Worm (Caenorhabditis elegans) whole organism, L2 larva: ENCODE data around the gene F10B5.3.

Source experiments
- C34F6.9 ChIP-seq: fragments of 150-350 bp; optimal IDR thresholded peaks from 2 replicates; lab custom pipeline; 2014; ENCODE audit warnings: missing biosample characterization, missing genetic modification characterization
- F13H6.1 ChIP-seq: sonication (generic microtip); optimal IDR thresholded peaks from 2 replicates; lab custom pipeline; 2016; ENCODE audit warnings: missing genetic modification characterization, missing compliant biosample characterization
- R02D3.7 ChIP-seq: fragments of 150-350 bp; optimal IDR thresholded peaks from 2 replicates; lab custom pipeline; 2014; ENCODE audit warnings: missing biosample characterization, missing genetic modification characterization
- ama-1 ChIP-seq: fragments of 150-350 bp; optimal IDR thresholded peaks from 2 replicates; lab custom pipeline; 2018; ENCODE audit warnings: inconsistent platforms
- blmp-1 ChIP-seq: sonication (generic microtip); optimal IDR thresholded peaks from 2 replicates; lab custom pipeline; 2017; ENCODE audit warnings: missing genetic modification characterization, mild to moderate bottlenecking, missing compliant biosample characterization, antibody characterized with exemption, moderate library complexity; ENCODE audit not compliant: insufficient read depth
- ceh-16 ChIP-seq: fragments of 150-350 bp; optimal IDR thresholded peaks from 2 replicates; lab custom pipeline; 2014; ENCODE audit warnings: missing biosample characterization, missing genetic modification characterization
- ceh-82 ChIP-seq: fragments of 150-350 bp; optimal IDR thresholded peaks from 2 replicates; lab custom pipeline; 2014; ENCODE audit warnings: missing biosample characterization, missing genetic modification characterization
- crh-2 ChIP-seq: sonication (generic microtip); optimal IDR thresholded peaks from 2 replicates; lab custom pipeline; 2017; ENCODE audit warnings: missing biosample characterization, missing genetic modification characterization
- elt-1 ChIP-seq: fragments of 150-350 bp; optimal IDR thresholded peaks from 2 replicates; lab custom pipeline; 2014; ENCODE audit warnings: missing biosample characterization, missing genetic modification characterization
- fos-1 ChIP-seq: fragments of 150-350 bp; optimal IDR thresholded peaks from 2 replicates; lab custom pipeline; 2014; ENCODE audit warnings: missing biosample characterization, missing genetic modification characterization
- gmeb-1 ChIP-seq: fragments of 150-350 bp; optimal IDR thresholded peaks from 2 replicates; lab custom pipeline; 2014; ENCODE audit warnings: missing biosample characterization, missing genetic modification characterization
- lin-11 ChIP-seq: fragments of 150-350 bp; sonication (generic microtip); optimal IDR thresholded peaks from 2 replicates; lab custom pipeline; 2014; ENCODE audit warnings: missing biosample characterization, missing genetic modification characterization, inconsistent platforms, mixed read lengths
- lsy-2 ChIP-seq, 2 experiments: fragments of 150-350 bp in 1 of 2; sonication (generic microtip) in 1 of 2; optimal IDR thresholded peaks; 2 replicates each; lab custom pipeline; 2014 to 2017; ENCODE audit warnings: missing biosample characterization in 2 of 2, missing genetic modification characterization in 2 of 2
- mab-5 ChIP-seq: fragments of 150-350 bp; optimal IDR thresholded peaks from 2 replicates; lab custom pipeline; 2014; ENCODE audit warnings: missing biosample characterization, missing genetic modification characterization
- nhr-12 ChIP-seq: fragments of 150-350 bp; optimal IDR thresholded peaks from 2 replicates; lab custom pipeline; 2014; ENCODE audit warnings: missing biosample characterization, missing genetic modification characterization
- nhr-129 ChIP-seq: fragments of 150-350 bp; optimal IDR thresholded peaks from 2 replicates; lab custom pipeline; 2014; ENCODE audit warnings: missing biosample characterization, missing genetic modification characterization
- nhr-21 ChIP-seq: fragments of 150-350 bp; optimal IDR thresholded peaks from 2 replicates; lab custom pipeline; 2014; ENCODE audit warnings: missing biosample characterization, missing genetic modification characterization
- nhr-23 ChIP-seq: fragments of 150-350 bp; optimal IDR thresholded peaks from 2 replicates; lab custom pipeline; 2014; ENCODE audit warnings: missing biosample characterization, missing genetic modification reagents, missing genetic modification characterization
- nhr-237 ChIP-seq: fragments of 150-350 bp; optimal IDR thresholded peaks from 2 replicates; lab custom pipeline; 2014; ENCODE audit warnings: missing biosample characterization, missing genetic modification characterization
- nhr-25 ChIP-seq: fragments of 150-350 bp; sonication (generic microtip); optimal IDR thresholded peaks from 3 replicates; lab custom pipeline; 2014; ENCODE audit warnings: missing biosample characterization, missing genetic modification characterization
- peb-1 ChIP-seq: fragments of 150-350 bp; optimal IDR thresholded peaks from 2 replicates; lab custom pipeline; 2014; ENCODE audit warnings: missing biosample characterization, missing genetic modification characterization
- skn-1 ChIP-seq: sonication (generic microtip); optimal IDR thresholded peaks from 2 replicates; lab custom pipeline; 2017; ENCODE audit warnings: missing biosample characterization, missing genetic modification characterization
- sma-3 ChIP-seq: sonication (generic microtip); optimal IDR thresholded peaks from 2 replicates; lab custom pipeline; 2016; ENCODE audit warnings: missing genetic modification reagents, missing genetic modification characterization, missing compliant biosample characterization
- sma-9 ChIP-seq, 2 experiments: fragments of 150-350 bp in 1 of 2; sonication (generic microtip) in 1 of 2; optimal IDR thresholded peaks; 2 replicates each; lab custom pipeline; 2014 to 2016; ENCODE audit warnings: missing genetic modification characterization in 2 of 2, mild to moderate bottlenecking in 1 of 2, missing biosample characterization in 1 of 2, missing compliant biosample characterization in 1 of 2, missing genetic modification reagents in 1 of 2, moderate library complexity in 1 of 2
- unc-62 ChIP-seq: fragments of 150-350 bp; optimal IDR thresholded peaks from 2 replicates; lab custom pipeline; 2014; ENCODE audit warnings: missing biosample characterization, missing genetic modification reagents, missing genetic modification characterization
- zag-1 ChIP-seq: fragments of 150-350 bp; optimal IDR thresholded peaks from 2 replicates; lab custom pipeline; 2014; ENCODE audit warnings: missing biosample characterization, missing genetic modification characterization
- ztf-1 ChIP-seq: fragments of 200-800 bp; sonication (Bioruptor generic); conservative IDR thresholded peaks from 2 replicates; pipeline ENCODE4 v1.3.6; 2022; ENCODE audit warnings: missing genetic modification characterization, missing compliant biosample characterization

Gene F10B5.3

DNA sequence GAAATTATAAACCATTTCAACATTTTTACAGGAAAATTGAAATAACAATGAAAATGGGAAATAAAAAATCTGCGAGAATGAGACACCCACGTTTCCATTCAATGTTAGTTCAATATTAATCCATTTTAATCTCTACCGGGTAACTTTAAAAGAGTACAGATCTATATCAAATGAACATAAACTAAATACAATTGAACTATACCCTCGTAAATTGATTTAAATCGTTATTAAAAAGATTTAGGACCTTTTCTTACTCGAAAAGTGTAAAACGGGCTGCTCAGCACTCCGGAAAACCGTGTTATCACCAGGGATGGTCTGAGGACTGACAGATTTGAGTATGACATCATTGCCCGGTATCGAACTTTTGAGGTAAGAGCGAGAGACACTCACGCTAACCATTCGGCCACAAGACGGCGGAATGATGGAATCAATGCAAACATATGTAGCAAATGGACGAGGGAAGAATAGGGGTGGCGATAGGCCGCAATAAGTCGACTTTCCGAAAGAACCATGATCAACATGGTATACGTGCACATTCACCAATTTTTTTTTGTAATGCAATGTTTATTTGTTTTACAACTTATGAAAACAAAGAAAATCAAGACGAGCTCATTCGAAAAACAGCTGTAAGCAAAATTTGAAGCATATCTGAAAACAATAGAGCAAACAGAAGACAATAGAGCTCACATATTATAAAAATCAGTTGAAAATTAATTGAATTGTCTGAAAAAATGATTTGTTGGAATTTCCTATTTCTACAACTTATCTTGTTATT, 42.7 kb downstream of the F10B5.3 start, which contains the start of the genes chst-1 and C41C4.9 (continued):
- no peak for TF ChIP-seq unc-62 (GFP tag; lab: Kevin White, UChicago)
- TF ChIP-seq, all 48 proteins: peak for 19

DNA sequence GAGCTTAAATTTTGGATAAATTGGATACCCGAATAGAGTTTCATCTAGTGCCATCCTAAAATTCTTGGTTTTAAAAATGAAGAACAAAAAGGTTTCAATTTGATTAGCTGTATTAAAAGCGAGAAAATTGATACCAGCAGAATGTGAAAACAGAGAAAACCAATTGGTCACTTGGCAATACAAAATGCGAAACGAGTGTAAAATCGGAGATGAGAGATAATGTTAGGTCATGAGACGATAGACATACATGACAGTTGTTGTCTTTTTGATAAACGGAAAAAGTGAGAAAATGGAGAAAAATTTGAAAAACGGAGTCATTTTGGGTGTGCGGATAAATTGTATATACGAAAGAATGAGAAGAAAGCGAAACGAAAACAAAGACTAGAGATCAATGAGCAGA, 44.8 kb downstream of the F10B5.3 start, which contains the start of gene sfxn-5:
sfxn-5 (minus strand) TSS at position 55 of the 400 bp plus-strand sequence.
- peak; percentile 33 for TF ChIP-seq F13H6.1 (tag; lab: Kevin White, UChicago)
- peak; percentile 34 for TF ChIP-seq sma-9 (GFP tag; optimal IDR thresholded peaks at IDR 0.05; lab: Kevin White, UChicago)
- TF ChIP-seq sma-9 (tag; optimal IDR thresholded peaks at IDR 0.05; lab: Kevin White, UChicago): no peak
- peak; percentile 10 for TF ChIP-seq crh-2 (tag; lab: Kevin White, UChicago)
- peak; percentile 42 for TF ChIP-seq blmp-1
- no peak for TF ChIP-seq ama-1
- no peak for TF ChIP-seq nhr-23 (tag; lab: Kevin White, UChicago)
- peak; percentile 40 for TF ChIP-seq nhr-129 (tag; lab: Kevin White, UChicago)
- peak; percentile 4 for TF ChIP-seq skn-1 (tag; lab: Kevin White, UChicago)
- peak; percentile 74 for TF ChIP-seq fos-1 (tag; lab: Kevin White, UChicago)
- TF ChIP-seq ceh-82 (tag; lab: Kevin White, UChicago): no peak
- no peak for TF ChIP-seq elt-1 (tag; lab: Kevin White, UChicago)
- no peak for TF ChIP-seq ceh-16 (tag; lab: Kevin White, UChicago)
- peak in 1 of 2 experiments; percentile 45 for TF ChIP-seq lsy-2 (tag; optimal IDR thresholded peaks at IDR 0.05; lab: Kevin White, UChicago)
- peak; percentile 38 for TF ChIP-seq C34F6.9 (tag; lab: Kevin White, UChicago)

DNA sequence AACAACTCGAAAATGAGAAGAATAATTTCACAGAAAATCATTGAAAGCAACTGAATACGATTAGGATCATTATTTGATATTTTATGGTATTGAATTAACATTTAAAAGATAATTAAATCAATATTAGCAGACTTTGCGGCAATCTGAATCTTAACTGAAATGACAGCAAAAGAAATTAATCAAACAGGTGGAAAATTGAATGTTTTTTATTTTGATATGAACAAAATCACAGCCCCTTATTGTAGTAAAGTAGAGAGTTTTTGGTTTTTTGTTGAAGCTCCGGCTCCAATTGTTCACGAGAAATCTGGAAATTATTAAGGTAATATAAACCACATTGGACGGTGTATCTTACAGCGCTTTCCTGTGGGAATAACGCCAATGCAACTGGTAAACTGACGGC, 47.8 kb downstream of the F10B5.3 start, which contains the start of gene sre-2:
sre-2 (minus strand) TSS at position 101 of the 400 bp plus-strand sequence.
- no peak for TF ChIP-seq C34F6.9 (tag; lab: Kevin White, UChicago)
- no peak for TF ChIP-seq nhr-21 (tag; lab: Kevin White, UChicago)
- TF ChIP-seq mab-5: no peak
- TF ChIP-seq F13H6.1 (tag; lab: Kevin White, UChicago): no peak
- TF ChIP-seq skn-1 (tag; lab: Kevin White, UChicago): no peak
- TF ChIP-seq gmeb-1 (tag; lab: Kevin White, UChicago): no peak
- no peak for TF ChIP-seq nhr-23 (tag; lab: Kevin White, UChicago)
- no peak for TF ChIP-seq nhr-12 (tag; lab: Kevin White, UChicago)
- no peak for TF ChIP-seq unc-62 (GFP tag; lab: Kevin White, UChicago)
- no peak for TF ChIP-seq nhr-237 (tag; lab: Kevin White, UChicago)
- no peak for TF ChIP-seq zag-1 (tag; lab: Kevin White, UChicago)
- no peak for TF ChIP-seq sma-3
- no peak for TF ChIP-seq nhr-25 (tag; lab: Kevin White, UChicago)
- TF ChIP-seq ztf-1 (GFP tag; lab: Robert Waterston, UW): no peak
- TF ChIP-seq R02D3.7: no peak
- TF ChIP-seq ama-1: no peak

DNA sequence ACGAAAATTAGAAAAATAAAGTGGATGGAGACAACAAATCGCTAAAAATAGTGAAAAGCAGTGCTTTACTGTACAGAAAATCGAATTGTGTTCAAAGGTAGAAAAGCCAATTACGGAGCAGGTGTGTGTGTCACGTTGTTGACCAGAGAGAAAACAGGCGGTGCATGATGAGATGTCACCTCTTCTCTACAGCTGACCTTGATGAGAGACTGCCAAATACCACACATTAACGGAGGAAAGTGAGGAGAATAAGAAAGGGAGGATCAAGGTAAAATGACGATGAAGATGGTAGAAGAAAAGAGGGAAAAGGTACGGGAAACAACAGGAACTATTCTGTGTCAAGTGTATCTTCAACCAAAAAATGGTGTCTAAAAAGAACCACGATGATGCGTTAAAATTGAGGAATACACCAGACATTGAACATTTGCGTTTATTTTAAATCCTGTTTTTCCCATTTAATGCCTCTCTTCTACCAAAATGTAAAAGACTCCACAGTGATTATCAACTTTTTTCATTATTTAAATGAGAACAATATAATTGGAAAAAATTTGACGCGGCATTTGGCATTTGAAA, 50.5 kb downstream of the F10B5.3 start:
- TF ChIP-seq lin-11: no peak
- TF ChIP-seq peb-1: no peak
- no peak for TF ChIP-seq unc-62 (GFP tag; lab: Kevin White, UChicago)
- TF ChIP-seq sma-3: no peak
- TF ChIP-seq sma-9 (GFP tag; optimal IDR thresholded peaks at IDR 0.05; lab: Kevin White, UChicago): no peak
- TF ChIP-seq sma-9 (tag; optimal IDR thresholded peaks at IDR 0.05; lab: Kevin White, UChicago): no peak
- TF ChIP-seq nhr-129 (tag; lab: Kevin White, UChicago): peak; percentile 52
- peak; percentile 78 for TF ChIP-seq nhr-25 (tag; lab: Kevin White, UChicago)
